Fruit fly (Drosophila melanogaster) S2 (cell line): Measurements from ENCODE around the gene PH4alphaSG2.

Experiments
- CG8478 ChIP-seq: fragments of >200 bp; optimal IDR thresholded peaks from 2 replicates; lab custom pipeline; 2018
- CTCF ChIP-seq, 2 experiments: fragments of >200 bp; optimal IDR thresholded peaks; 2 replicates each; lab custom pipeline; 2018

DNA sequence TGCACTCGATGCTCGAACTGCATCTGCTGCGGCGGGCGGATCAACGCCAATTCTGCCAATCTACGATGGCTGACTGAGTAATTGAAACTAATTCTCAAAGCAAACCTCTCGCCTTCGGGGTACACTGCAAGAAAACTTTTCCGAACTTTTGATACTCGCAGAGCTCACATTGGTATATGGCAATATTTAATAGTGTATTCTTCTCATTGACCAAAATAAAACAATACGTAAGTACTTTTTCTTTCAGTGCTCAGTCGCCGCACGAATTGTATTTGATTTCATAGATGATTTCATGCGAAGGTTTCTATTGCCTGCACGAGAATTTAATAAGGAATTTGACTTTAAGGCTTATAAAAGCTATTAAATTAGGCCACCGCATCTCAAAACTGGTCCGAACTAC, 35.8 kb downstream of the PH4alphaSG2 start:
- no peak for TF ChIP-seq CTCF (optimal IDR thresholded peaks at IDR 0.05; lab: Kevin White, UChicago)
- no peak for TF ChIP-seq CG8478 (lab: Kevin White, UChicago)
